Fruit fly (Drosophila melanogaster) whole organism, wandering third instar larva: Measurements from ENCODE around the gene tub.

Experiments
- CG32264 ChIP-seq: fragments of 200-800 bp; sonication (Bioruptor generic); optimal IDR thresholded peaks from 2 replicates; lab custom pipeline; 2016; ENCODE audit warnings: missing biosample characterization, missing genetic modification characterization
- CG9705 ChIP-seq: fragments of 200-800 bp; sonication (Bioruptor generic); optimal IDR thresholded peaks from 2 replicates; lab custom pipeline; 2018; ENCODE audit warnings: missing biosample characterization, mild to moderate bottlenecking, missing genetic modification characterization
- CrebA ChIP-seq: fragments of 200-800 bp; sonication (Bioruptor generic); optimal IDR thresholded peaks from 2 replicates; lab custom pipeline; 2016; ENCODE audit warnings: missing biosample characterization, mild to moderate bottlenecking, missing genetic modification characterization, borderline replicate concordance
- Dfd ChIP-seq: fragments of >200 bp; optimal IDR thresholded peaks from 2 replicates; lab custom pipeline; 2017; ENCODE audit warnings: missing biosample characterization, missing genetic modification characterization
- Dif ChIP-seq: fragments of 200-275, 200-300 bp; sonication (Bioruptor generic); optimal IDR thresholded peaks from 2 replicates; lab custom pipeline; 2018; ENCODE audit warnings: missing biosample characterization, missing genetic modification characterization; ENCODE audit not compliant: partially characterized antibody
- HLH106 ChIP-seq: fragments of 200-800 bp; optimal IDR thresholded peaks from 3 replicates; lab custom pipeline; 2019; ENCODE audit warnings: missing biosample characterization, mild to moderate bottlenecking, missing genetic modification characterization, moderate library complexity
- Hnf4 ChIP-seq: fragments of 200-800 bp; sonication (Bioruptor generic); optimal IDR thresholded peaks from 2 replicates; lab custom pipeline; 2016; ENCODE audit warnings: missing biosample characterization, mild to moderate bottlenecking, missing genetic modification characterization
- Hr78 ChIP-seq: fragments of >200 bp; optimal IDR thresholded peaks from 2 replicates; lab custom pipeline; 2017; ENCODE audit warnings: missing biosample characterization, missing genetic modification characterization
- Hr83 ChIP-seq: fragments of 200-300 bp; sonication (Bioruptor generic); optimal IDR thresholded peaks from 2 replicates; lab custom pipeline; 2016; ENCODE audit warnings: missing biosample characterization, mild to moderate bottlenecking, missing genetic modification characterization, moderate library complexity; ENCODE audit not compliant: poor library complexity, severe bottlenecking
- Jra ChIP-seq: sonication (Bioruptor generic); optimal IDR thresholded peaks from 2 replicates; lab custom pipeline; 2016; ENCODE audit warnings: missing biosample characterization, missing genetic modification characterization
- Mio ChIP-seq: sonication (Bioruptor generic); optimal IDR thresholded peaks from 2 replicates; lab custom pipeline; 2016; ENCODE audit warnings: missing biosample characterization, missing genetic modification characterization
- Myc ChIP-seq: fragments of >200 bp; optimal IDR thresholded peaks from 2 replicates; lab custom pipeline; 2017
- N ChIP-seq: fragments of >200 bp; optimal IDR thresholded peaks from 2 replicates; lab custom pipeline; 2018; ENCODE audit warnings: missing biosample characterization, missing external identifiers, missing genetic modification characterization
- OdsH ChIP-seq: fragments of 200-800 bp; sonication (Bioruptor generic); optimal IDR thresholded peaks from 2 replicates; lab custom pipeline; 2016; ENCODE audit warnings: missing biosample characterization, mild to moderate bottlenecking, missing genetic modification characterization
- Rel ChIP-seq, 2 experiments: fragments of 200-800 bp; sonication (Bioruptor generic) in 1 of 2; optimal IDR thresholded peaks; 2 replicates in 1 of 2; 3 replicates in 1 of 2; lab custom pipeline; 2016 to 2019; ENCODE audit warnings: mild to moderate bottlenecking in 2 of 2, missing biosample characterization in 2 of 2, missing genetic modification characterization in 2 of 2, moderate library complexity in 1 of 2
- Sp1 ChIP-seq: fragments of 200-800 bp; sonication (Bioruptor generic); optimal IDR thresholded peaks from 3 replicates; lab custom pipeline; 2019; ENCODE audit warnings: missing biosample characterization, mild to moderate bottlenecking, missing genetic modification characterization, moderate library complexity
- Vsx2 ChIP-seq: fragments of 200-300, 225-300 bp; sonication (Bioruptor generic); optimal IDR thresholded peaks from 2 replicates; lab custom pipeline; 2018; ENCODE audit warnings: missing biosample characterization, missing genetic modification characterization; ENCODE audit not compliant: partially characterized antibody
- br ChIP-seq: fragments of 200-800 bp; sonication (Bioruptor generic); optimal IDR thresholded peaks from 2 replicates; lab custom pipeline; 2016; ENCODE audit warnings: missing biosample characterization, missing genetic modification characterization
- brk ChIP-seq: fragments of 200-800 bp; sonication (Bioruptor generic); optimal IDR thresholded peaks from 2 replicates; lab custom pipeline; 2016; ENCODE audit warnings: missing biosample characterization, mild to moderate bottlenecking, missing genetic modification characterization
- dl ChIP-seq, 2 experiments: fragments of 175-275, 200-275 bp in 1 of 2; fragments of 200-275 bp in 1 of 2; sonication (Bioruptor generic); optimal IDR thresholded peaks; lab custom pipeline; 2018; ENCODE audit warnings: mild to moderate bottlenecking in 2 of 2, missing biosample characterization in 2 of 2, missing genetic modification characterization in 2 of 2, moderate library complexity in 2 of 2; ENCODE audit not compliant: partially characterized antibody in 2 of 2, insufficient read depth in 1 of 2
- dmrt93B ChIP-seq: fragments of 200-800 bp; sonication (Bioruptor generic); optimal IDR thresholded peaks from 2 replicates; lab custom pipeline; 2018; ENCODE audit warnings: missing biosample characterization, mild to moderate bottlenecking, missing genetic modification characterization
- dsf ChIP-seq: sonication (Bioruptor generic); optimal IDR thresholded peaks from 2 replicates; lab custom pipeline; 2016; ENCODE audit warnings: missing biosample characterization, missing genetic modification characterization, borderline replicate concordance
- foxo ChIP-seq, 2 experiments: fragments of 200-800 bp; sonication (Bioruptor generic); optimal IDR thresholded peaks; 2 replicates in 1 of 2; 3 replicates in 1 of 2; lab custom pipeline; 2016 to 2017; ENCODE audit warnings: missing biosample characterization in 2 of 2, missing genetic modification characterization in 2 of 2
- fru ChIP-seq: fragments of 200-800 bp; sonication (Bioruptor generic); optimal IDR thresholded peaks from 3 replicates; lab custom pipeline; 2016; ENCODE audit warnings: missing biosample characterization, mild to moderate bottlenecking, missing genetic modification characterization
- h ChIP-seq: fragments of 200-800 bp; sonication (Bioruptor generic); optimal IDR thresholded peaks from 3 replicates; lab custom pipeline; 2016; ENCODE audit warnings: missing biosample characterization, mild to moderate bottlenecking, missing genetic modification characterization
- jim ChIP-seq: fragments of 175-275, 200-325 bp; sonication (Bioruptor generic); optimal IDR thresholded peaks from 2 replicates; lab custom pipeline; 2016; ENCODE audit warnings: missing biosample characterization, mild to moderate bottlenecking, missing genetic modification characterization
- lola ChIP-seq: fragments of >200 bp; optimal IDR thresholded peaks from 2 replicates; lab custom pipeline; 2017; ENCODE audit warnings: missing biosample characterization, missing genetic modification characterization
- pan ChIP-seq: fragments of >200 bp; optimal IDR thresholded peaks from 2 replicates; lab custom pipeline; 2017
- psq ChIP-seq: fragments of 200-800 bp; sonication (Bioruptor generic); optimal IDR thresholded peaks from 3 replicates; lab custom pipeline; 2017; ENCODE audit warnings: missing biosample characterization, mild to moderate bottlenecking, missing genetic modification characterization, moderate library complexity
- rgr ChIP-seq: fragments of 200-800 bp; sonication (Bioruptor generic); optimal IDR thresholded peaks from 3 replicates; lab custom pipeline; 2016; ENCODE audit warnings: missing biosample characterization, mild to moderate bottlenecking, missing genetic modification characterization
- sage ChIP-seq: fragments of 200-800 bp; sonication (Bioruptor generic); optimal IDR thresholded peaks from 2 replicates; lab custom pipeline; 2016; ENCODE audit warnings: missing biosample characterization, mild to moderate bottlenecking, missing genetic modification characterization
- sv ChIP-seq: fragments of 200-800 bp; sonication (Bioruptor generic); optimal IDR thresholded peaks from 3 replicates; lab custom pipeline; 2016; ENCODE audit warnings: missing biosample characterization, missing genetic modification characterization
- tai ChIP-seq: sonication (Bioruptor generic); optimal IDR thresholded peaks from 2 replicates; lab custom pipeline; 2016; ENCODE audit warnings: missing biosample characterization, missing genetic modification characterization

Gene tub

dm6 chr3R:4378363-4379354 lies 8.9 kb upstream of the tub start, which contains the start of gene Sfxn1-3 (continued):
- no peak for TF ChIP-seq dmrt93B
- no peak for TF ChIP-seq CrebA
- no peak for TF ChIP-seq Hr78

- TF ChIP-seq fru (GFP tag; lab: Kevin White, UChicago) (no peak), lola (GFP tag; lab: Kevin White, UChicago) (no peak), OdsH (no peak), Hr83 (GFP tag; lab: Kevin White, UChicago) (no peak), Dif (no peak), dsf (GFP tag; lab: Kevin White, UChicago) (no peak), dl (GFP tag; optimal IDR thresholded peaks at IDR 0.05; lab: Kevin White, UChicago; ENCODE audit: insufficient read depth in 1 of 2, partially characterized antibody in 2 of 2) (no peak), psq (GFP tag; lab: Kevin White, UChicago) (no peak), sage (no peak), Rel (GFP tag; optimal IDR thresholded peaks at IDR 0.05; lab: Kevin White, UChicago) (no peak), Rel (tag; optimal IDR thresholded peaks at IDR 0.05; lab: Kevin White, UChicago) (peak; percentile 10), Mio (GFP tag; lab: Kevin White, UChicago) (no peak), CG32264 (GFP tag; lab: Kevin White, UChicago) (no peak), Hnf4 (peak; percentile 62), tai (no peak), h (peak; percentile 26), jim (no peak)
Observed at dm6 chr3R:4381079-4381919, 6.2 kb upstream of the tub start, which contains the start of gene Cont. Gene Cont (plus strand): TSS chr3R:4381306.

- TF ChIP-seq Hr78: no peak
- TF ChIP-seq Dif: no peak
- TF ChIP-seq foxo (GFP tag; optimal IDR thresholded peaks at IDR 0.05; lab: Kevin White, UChicago): no peak
- TF ChIP-seq pan (lab: Kevin White, UChicago): no peak
- no peak for TF ChIP-seq CrebA
- TF ChIP-seq dmrt93B: no peak
- TF ChIP-seq psq (GFP tag; lab: Kevin White, UChicago): no peak
- TF ChIP-seq OdsH: no peak
- TF ChIP-seq rgr (GFP tag; lab: Kevin White, UChicago): no peak
Observed at dm6 chr3R:4382165-4382564, 5.4 kb upstream of the tub start.

- peak; percentile 63 for TF ChIP-seq Hr83 (GFP tag; lab: Kevin White, UChicago)
- no peak for TF ChIP-seq Rel (GFP tag; optimal IDR thresholded peaks at IDR 0.05; lab: Kevin White, UChicago)
- peak; percentile 21 for TF ChIP-seq Rel (tag; optimal IDR thresholded peaks at IDR 0.05; lab: Kevin White, UChicago)
- peak; percentile 67 for TF ChIP-seq Myc (lab: Kevin White, UChicago)
- TF ChIP-seq tai: no peak
Observed at dm6 chr3R:4390133-4390532, 2.6 kb downstream of the tub start, which contains the start of gene CG14646. Gene CG14646 (plus strand): TSS chr3R:4390366.

- TF ChIP-seq CG32264 (GFP tag; lab: Kevin White, UChicago) (no peak), dmrt93B (no peak), CG9705 (no peak), CrebA (no peak), dsf (GFP tag; lab: Kevin White, UChicago) (no peak), Jra (GFP tag; lab: Kevin White, UChicago) (no peak), Sp1 (GFP tag; lab: Kevin White, UChicago) (peak; percentile 11), Vsx2 (GFP tag; lab: Kevin White, UChicago) (no peak), lola (GFP tag; lab: Kevin White, UChicago) (no peak), HLH106 (tag; lab: Kevin White, UChicago) (no peak), Mio (GFP tag; lab: Kevin White, UChicago) (no peak), sage (no peak), h (peak; percentile 53), foxo (GFP tag; optimal IDR thresholded peaks at IDR 0.05; lab: Kevin White, UChicago) (no peak), jim (no peak), Dfd (no peak), fru (GFP tag; lab: Kevin White, UChicago) (no peak), brk (no peak), psq (GFP tag; lab: Kevin White, UChicago) (peak; percentile 8), Myc (lab: Kevin White, UChicago) (no peak), Hnf4 (peak; percentile 17), dl (GFP tag; optimal IDR thresholded peaks at IDR 0.05; lab: Kevin White, UChicago; ENCODE audit: insufficient read depth in 1 of 2, partially characterized antibody in 2 of 2) (peak; percentile 37 to 72), Rel (GFP tag; optimal IDR thresholded peaks at IDR 0.05; lab: Kevin White, UChicago) (no peak), Rel (tag; optimal IDR thresholded peaks at IDR 0.05; lab: Kevin White, UChicago) (peak; percentile 53), rgr (GFP tag; lab: Kevin White, UChicago) (peak; percentile 5), N (GFP tag; lab: Kevin White, UChicago) (no peak), Dif (peak; percentile 80), br (peak; percentile 45), sv (GFP tag; lab: Kevin White, UChicago) (no peak), pan (lab: Kevin White, UChicago) (no peak)
Observed at dm6 chr3R:4394117-4394516, 6.6 kb downstream of the tub start, which contains the start of gene CG34112. Gene CG34112 (minus strand): TSS chr3R:4394259.
